Worm (Caenorhabditis elegans): ENCODE data around the gene R11E3.2.

R11E3.2 gene

ce11 chrIV:4771792-4772191 lies at the start of gene R11E3.2:
R11E3.2 (plus strand) TSS chrIV:4772092.
- TF ChIP-seq pqm-1 (tag; optimal IDR thresholded peaks at IDR 0.05) (peak; percentile 28), lim-7 (GFP tag; IDR thresholded peaks at IDR 0.05) (no peak), fkh-10 (GFP tag; optimal IDR thresholded peaks at IDR 0.05) (no peak)

DNA sequence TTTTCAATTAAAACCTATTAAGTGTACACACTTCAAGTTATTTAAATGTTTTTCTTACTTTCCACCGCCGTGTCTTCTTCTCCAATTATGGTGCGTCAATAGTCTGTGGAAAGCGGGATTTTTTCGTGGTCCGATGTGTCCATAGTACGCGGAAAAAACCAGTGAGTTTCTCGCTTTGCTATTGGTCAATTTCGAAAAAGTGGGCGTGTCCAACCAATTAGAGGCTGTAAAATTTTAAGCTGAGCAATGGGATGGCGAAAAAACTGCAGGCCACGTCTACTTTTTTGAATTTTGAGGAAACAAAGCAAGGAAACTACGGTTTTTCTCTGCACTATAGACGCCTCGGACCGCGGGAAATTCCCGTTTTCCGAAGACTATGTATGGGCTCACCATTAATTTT lies 48.2 kb upstream of the R11E3.2 start:
- TF ChIP-seq php-3 (GFP tag; IDR thresholded peaks at IDR 0.05) (no peak), unc-62 (GFP tag; optimal IDR thresholded peaks at IDR 0.05 in 1 of 2) (peak in 1 of 2 experiments; percentile 61), unc-62 (tag; optimal IDR thresholded peaks at IDR 0.05) (no peak), tra-1 (GFP tag; IDR thresholded peaks at IDR 0.05) (no peak), arid-1 (GFP tag; conservative IDR thresholded peaks at IDR 0.05) (no peak), pha-4 (GFP tag; IDR thresholded peaks at IDR 0.05) (no peak), pha-4 (tag; optimal IDR thresholded peaks at IDR 0.05) (no peak), daf-19 (GFP tag; conservative IDR thresholded peaks at IDR 0.05) (no peak), spr-3 (GFP tag; optimal IDR thresholded peaks at IDR 0.05) (no peak), hmg-1.1 (GFP tag; IDR thresholded peaks at IDR 0.05) (no peak)

DNA sequence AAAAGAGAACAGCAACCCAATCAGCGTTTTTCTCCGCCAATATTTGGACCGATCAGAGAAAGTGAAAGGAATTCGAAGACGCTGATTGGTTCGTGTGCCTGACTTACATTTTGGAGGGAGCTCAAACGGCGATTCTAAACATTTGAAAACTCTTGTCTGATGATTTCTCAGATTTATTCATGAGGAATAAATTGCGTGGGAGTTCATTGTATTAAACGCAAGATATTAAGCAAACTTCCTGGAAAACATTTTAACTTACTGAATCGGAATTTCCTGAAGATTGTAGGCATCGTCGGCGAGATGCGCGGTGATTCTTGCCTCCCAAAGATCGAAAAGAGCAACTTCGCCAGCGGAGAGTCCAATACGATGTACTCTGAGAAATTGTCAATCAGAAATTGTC lies 47.3 kb upstream of the R11E3.2 start, which contains the start of gene K08F11.1:
Gene K08F11.1, plus strand, starts transcription at position 301 of the 400 bp plus-strand sequence.
- no peak for TF ChIP-seq dmd-9 (GFP tag; IDR thresholded peaks at IDR 0.05)
- TF ChIP-seq F37D6.2 (tag; optimal IDR thresholded peaks at IDR 0.05), result no peak

DNA sequence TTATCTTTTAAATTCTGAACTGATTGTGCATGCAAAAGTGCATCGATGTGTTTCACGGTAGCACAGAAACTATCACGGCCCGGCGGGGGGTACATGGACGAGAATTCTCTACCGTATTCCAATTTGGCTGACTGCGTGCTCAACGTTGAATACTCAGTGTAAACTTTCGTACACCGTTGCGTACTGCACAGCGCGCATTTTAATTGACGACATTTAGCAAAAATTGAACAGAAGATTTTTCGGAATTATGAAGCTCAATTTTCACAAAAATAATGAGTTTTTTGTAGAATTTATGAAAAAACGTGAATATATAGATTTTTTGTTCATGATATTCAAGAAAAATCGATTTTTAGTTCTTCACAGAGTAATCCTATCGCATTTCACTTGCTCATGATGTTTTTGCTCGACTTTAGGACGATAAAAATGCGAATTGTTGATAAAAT lies 46.4 kb upstream of the R11E3.2 start:
- TF ChIP-seq zip-2 (tag; optimal IDR thresholded peaks at IDR 0.05), result peak; percentile 27
- TF ChIP-seq mes-2 (tag; optimal IDR thresholded peaks at IDR 0.05; ENCODE audit: poor library complexity, severe bottlenecking), result peak; percentile 80
- peak; percentile 91 for TF ChIP-seq T20F7.1 (GFP tag; optimal IDR thresholded peaks at IDR 0.05)
- peak; percentile 100 for TF ChIP-seq nhr-42 (GFP tag; IDR thresholded peaks at IDR 0.05)
- TF ChIP-seq dpl-1 (GFP tag; optimal IDR thresholded peaks at IDR 0.05), result peak; percentile 67
- TF ChIP-seq lin-1 (GFP tag; IDR thresholded peaks at IDR 0.05), result peak; percentile 98
- TF ChIP-seq ZK546.5 (tag; optimal IDR thresholded peaks at IDR 0.05), result peak in 1 of 2 experiments; percentile 38
- peak; percentile 82 for TF ChIP-seq zfp-2 (tag; optimal IDR thresholded peaks at IDR 0.05)
- TF ChIP-seq ctbp-1 (GFP tag; IDR thresholded peaks at IDR 0.05), result peak; percentile 99
- TF ChIP-seq dve-1 (tag; optimal IDR thresholded peaks at IDR 0.05; ENCODE audit: insufficient read depth), result peak; percentile 62
- peak; percentile 100 for TF ChIP-seq daf-8 (GFP tag; IDR thresholded peaks at IDR 0.05)
- TF ChIP-seq lin-15B (tag; optimal IDR thresholded peaks at IDR 0.05), result peak; percentile 13
- peak; percentile 99 for TF ChIP-seq ceh-44 (GFP tag; IDR thresholded peaks at IDR 0.05)
- TF ChIP-seq hmg-1.1 (GFP tag; IDR thresholded peaks at IDR 0.05), result peak; percentile 100
- TF ChIP-seq daf-16 (GFP tag; optimal IDR thresholded peaks at IDR 0.05), result peak; percentile 22 to 30
- TF ChIP-seq daf-16 (tag; optimal IDR thresholded peaks at IDR 0.05), result peak; percentile 16
- peak; percentile 96 for TF ChIP-seq rbr-2 (tag; optimal IDR thresholded peaks at IDR 0.05)
- TF ChIP-seq vab-7 (GFP tag; IDR thresholded peaks at IDR 0.05), result peak; percentile 100
- peak; percentile 100 for TF ChIP-seq dmd-9 (GFP tag; IDR thresholded peaks at IDR 0.05)
- peak; percentile 93 for TF ChIP-seq snpc-1.2 (GFP tag; IDR thresholded peaks at IDR 0.05)
- peak; percentile 1 for TF ChIP-seq jun-1 (tag; optimal IDR thresholded peaks at IDR 0.05)
- peak; percentile 99 for TF ChIP-seq egl-43 (GFP tag; IDR thresholded peaks at IDR 0.05)
- TF ChIP-seq pqm-1 (tag; optimal IDR thresholded peaks at IDR 0.05), result peak; percentile 7
- peak; percentile 100 for TF ChIP-seq lin-29 (GFP tag; IDR thresholded peaks at IDR 0.05)
- peak; percentile 59 for TF ChIP-seq nhr-77 (tag; optimal IDR thresholded peaks at IDR 0.05)
- peak; percentile 100 for TF ChIP-seq saeg-2 (GFP tag; IDR thresholded peaks at IDR 0.05)
- 0 out of 2 replicates have a peak, but pooled peaks have one; percentile 53 for TF ChIP-seq F26F4.8 (GFP tag; conservative IDR thresholded peaks at IDR 0.05)
- peak; percentile 92 for TF ChIP-seq F44E2.7 (GFP tag; IDR thresholded peaks at IDR 0.05)
- TF ChIP-seq Y48G9A.11 (GFP tag; IDR thresholded peaks at IDR 0.05), result peak; percentile 96
- TF ChIP-seq ceh-20 (GFP tag; IDR thresholded peaks at IDR 0.05), result peak; percentile 100
- TF ChIP-seq mdt-29 (GFP tag; IDR thresholded peaks at IDR 0.05), result peak; percentile 99
- TF ChIP-seq Y75B8A.6 (GFP tag; IDR thresholded peaks at IDR 0.05), result peak; percentile 100
- peak; percentile 84 for TF ChIP-seq nhr-48 (tag; optimal IDR thresholded peaks at IDR 0.05)
- TF ChIP-seq madf-9 (GFP tag; conservative IDR thresholded peaks at IDR 0.05), result peak; percentile 100
